Fruit fly (Drosophila melanogaster) whole organism, embryonic: ENCODE measurements around the gene Mob3.

Experiments used
- Abd-B ChIP-seq: fragments of 200-800 bp; sonication (Bioruptor generic); optimal IDR thresholded peaks from 2 replicates; lab custom pipeline; 2018; ENCODE audit warnings: missing biosample characterization, mild to moderate bottlenecking, missing genetic modification characterization, moderate library complexity
- CG12391 ChIP-seq: fragments of 200-800 bp; sonication (Bioruptor generic); optimal IDR thresholded peaks from 3 replicates; lab custom pipeline; 2018; ENCODE audit warnings: missing biosample characterization, mild to moderate bottlenecking, missing genetic modification characterization, moderate library complexity
- Dll ChIP-seq: fragments of 200-800 bp; sonication (Bioruptor generic); IDR thresholded peaks from 4 replicates; pipeline ENCODE4 v1.3.6; 2022; ENCODE audit warnings: missing biosample characterization, missing genetic modification characterization; ENCODE audit not compliant: partially characterized antibody
- HLH3B ChIP-seq: fragments of 200-800 bp; sonication (Bioruptor generic); IDR thresholded peaks from 2 replicates; pipeline ENCODE4 v1.3.6; 2022; ENCODE audit warnings: missing biosample characterization, missing genetic modification characterization
- br ChIP-seq: fragments of >200 bp; optimal IDR thresholded peaks from 2 replicates; lab custom pipeline; 2017
- chn ChIP-seq: fragments of 200-800 bp; sonication (Bioruptor generic); optimal IDR thresholded peaks from 2 replicates; lab custom pipeline; 2016; ENCODE audit warnings: missing biosample characterization, missing genetic modification characterization
- danr ChIP-seq: fragments of 200-800 bp; sonication (Bioruptor generic); IDR thresholded peaks from 2 replicates; pipeline ENCODE4 v1.3.6; 2022; ENCODE audit warnings: missing biosample characterization, missing genetic modification characterization
- disco-r ChIP-seq: fragments of 200-800 bp; sonication (Bioruptor generic); optimal IDR thresholded peaks from 2 replicates; lab custom pipeline; 2016; ENCODE audit warnings: missing biosample characterization, missing genetic modification characterization
- pan ChIP-seq, 4 experiments: fragments of >200 bp in 3 of 4; fragments of 200-800 bp in 1 of 4; sonication (Bioruptor generic) in 1 of 4; optimal IDR thresholded peaks in 3 of 4; IDR thresholded peaks in 1 of 4; 2 replicates each; pipeline versions ENCODE4 v1.3.6 to Lab custom; 2017 to 2022; ENCODE audit warnings: missing biosample characterization in 2 of 4, missing genetic modification characterization in 2 of 4, mixed read lengths in 1 of 4
- peb ChIP-seq: fragments of 200-800 bp; sonication (Bioruptor generic); IDR thresholded peaks from 2 replicates; pipeline ENCODE4 v1.3.6; 2022; ENCODE audit warnings: missing biosample characterization, missing genetic modification characterization
- tna ChIP-seq: fragments of 200-800 bp; sonication (Bioruptor generic); IDR thresholded peaks from 2 replicates; pipeline ENCODE4 v1.3.6; 2022; ENCODE audit warnings: missing biosample characterization, missing genetic modification characterization; ENCODE audit not compliant: partially characterized antibody

dm6 chr2L:10299077-10299809 lies 34.1 kb downstream of the Mob3 start:
- no peak for TF ChIP-seq Dll (GFP tag; lab: Robert Waterston, UW)
- TF ChIP-seq tna (GFP tag; lab: Robert Waterston, UW) = no peak
- TF ChIP-seq pan (optimal IDR thresholded peaks at IDR 0.05; lab: Kevin White, UChicago) = no peak
- no peak for TF ChIP-seq pan (GFP tag; optimal IDR thresholded peaks at IDR 0.05 in 1 of 2, IDR thresholded peaks at IDR 0.05 in 1 of 2)
- no peak for TF ChIP-seq disco-r (GFP tag; lab: Kevin White, UChicago)
- no peak for TF ChIP-seq chn
- TF ChIP-seq br (lab: Kevin White, UChicago) = no peak
- TF ChIP-seq HLH3B (GFP tag; lab: Robert Waterston, UW) = no peak
- no peak for TF ChIP-seq danr (GFP tag; lab: Robert Waterston, UW)
- no peak for TF ChIP-seq Abd-B (GFP tag; lab: Kevin White, UChicago)
- peak; percentile 23 for TF ChIP-seq CG12391 (tag; lab: Kevin White, UChicago)
- no peak for TF ChIP-seq peb (GFP tag; lab: Robert Waterston, UW)
